Worm (Caenorhabditis elegans): ENCODE data around the gene M117.4.

DNA sequence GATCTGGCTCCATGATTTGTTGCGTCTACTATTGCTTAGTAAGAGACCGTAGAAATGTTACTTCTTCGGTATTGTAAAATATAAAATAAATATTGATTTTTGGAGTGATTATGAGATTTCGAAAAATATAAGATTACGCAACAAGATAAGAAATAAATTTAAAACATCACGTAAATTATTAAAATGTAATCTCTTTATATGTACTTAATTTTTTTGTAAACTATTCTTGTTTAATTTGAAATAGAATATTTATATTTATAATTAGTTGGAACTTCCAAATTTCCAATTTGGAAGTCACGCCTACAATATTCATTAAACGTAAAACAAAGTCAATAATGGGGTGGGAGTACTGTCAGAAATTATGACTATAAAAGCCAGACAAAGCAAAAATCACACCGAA is at the start of gene M117.4:
- TF ChIP-seq elt-2 (tag; optimal IDR thresholded peaks at IDR 0.05) (no peak), nhr-28 (tag; optimal IDR thresholded peaks at IDR 0.05) (no peak), nhr-25 (tag; optimal IDR thresholded peaks at IDR 0.05) (no peak), aly-2 (tag; optimal IDR thresholded peaks at IDR 0.05) (no peak), pqm-1 (tag; optimal IDR thresholded peaks at IDR 0.05) (no peak), unc-62 (GFP tag; optimal IDR thresholded peaks at IDR 0.05) (no peak), nhr-23 (tag; optimal IDR thresholded peaks at IDR 0.05) (no peak), ztf-4 (tag; optimal IDR thresholded peaks at IDR 0.05) (no peak), sea-2 (GFP tag; optimal IDR thresholded peaks at IDR 0.05) (no peak), nhr-11 (tag; optimal IDR thresholded peaks at IDR 0.05) (no peak), skn-1 (tag; optimal IDR thresholded peaks at IDR 0.05) (no peak)

All from whole organism, L3 larva.